Worm (Caenorhabditis elegans): ENCODE results near the gene F07C3.3.

Gene F07C3.3

ce11 chrV:9222819-9223218 lies 9.4 kb downstream of the F07C3.3 start:
- no peak for TF ChIP-seq sem-2 (GFP tag; optimal IDR thresholded peaks at IDR 0.05)
- no peak for TF ChIP-seq zip-8 (tag; optimal IDR thresholded peaks at IDR 0.05)
- TF ChIP-seq lsy-2 (tag; optimal IDR thresholded peaks at IDR 0.05), result no peak
- no peak for TF ChIP-seq mab-5 (tag; optimal IDR thresholded peaks at IDR 0.05)
- TF ChIP-seq M03D4.4 (tag; optimal IDR thresholded peaks at IDR 0.05), result no peak
- no peak for TF ChIP-seq tbx-8 (GFP tag; optimal IDR thresholded peaks at IDR 0.05)
- TF ChIP-seq unc-62 (GFP tag; optimal IDR thresholded peaks at IDR 0.05), result no peak
- TF ChIP-seq ham-2 (GFP tag; optimal IDR thresholded peaks at IDR 0.05), result no peak
- no peak for TF ChIP-seq elt-1 (tag; optimal IDR thresholded peaks at IDR 0.05; ENCODE audit: borderline replicate concordance, insufficient read depth)

- peak; percentile 44 for TF ChIP-seq zip-8 (tag; optimal IDR thresholded peaks at IDR 0.05)
- no peak for TF ChIP-seq blmp-1 (tag; optimal IDR thresholded peaks at IDR 0.05)
Observed at ce11 chrV:9221566-9221965, 10.6 kb downstream of the F07C3.3 start, which contains the start of gene grd-6. TSS of gene grd-6 (plus strand) at chrV:9221866.

- TF ChIP-seq sptf-1 (tag; optimal IDR thresholded peaks at IDR 0.05) (no peak), nhr-12 (tag; optimal IDR thresholded peaks at IDR 0.05) (no peak), ces-1 (GFP tag; optimal IDR thresholded peaks at IDR 0.05) (peak; percentile 80), lsy-2 (tag; optimal IDR thresholded peaks at IDR 0.05) (peak; percentile 30), nhr-237 (tag; optimal IDR thresholded peaks at IDR 0.05) (peak; percentile 28), mep-1 (tag; optimal IDR thresholded peaks at IDR 0.05) (peak; percentile 66), cnd-1 (tag; optimal IDR thresholded peaks at IDR 0.05) (no peak), pha-4 (tag; optimal IDR thresholded peaks at IDR 0.05) (peak; percentile 20)
Observed at ce11 chrV:9220444-9220843, 11.8 kb downstream of the F07C3.3 start.

- TF ChIP-seq hlh-1 (tag; optimal IDR thresholded peaks at IDR 0.05), result no peak
- TF ChIP-seq bed-3 (GFP tag; optimal IDR thresholded peaks at IDR 0.05), result no peak
- no peak for TF ChIP-seq nhr-237 (tag; optimal IDR thresholded peaks at IDR 0.05)
- TF ChIP-seq nhr-2 (tag; optimal IDR thresholded peaks at IDR 0.05), result no peak
- no peak for TF ChIP-seq mep-1 (tag; optimal IDR thresholded peaks at IDR 0.05)
- TF ChIP-seq ceh-43 (GFP tag; optimal IDR thresholded peaks at IDR 0.05), result no peak
- TF ChIP-seq M03D4.4 (tag; optimal IDR thresholded peaks at IDR 0.05), result no peak
- TF ChIP-seq nhr-12 (tag; optimal IDR thresholded peaks at IDR 0.05), result no peak
- no peak for TF ChIP-seq snpc-4 (tag; optimal IDR thresholded peaks at IDR 0.05)
- TF ChIP-seq ceh-83 (GFP tag; optimal IDR thresholded peaks at IDR 0.05), result no peak
- TF ChIP-seq nhr-28 (tag; optimal IDR thresholded peaks at IDR 0.05), result no peak
- no peak for TF ChIP-seq drap-1 (GFP tag; optimal IDR thresholded peaks at IDR 0.05)
- no peak for TF ChIP-seq sem-2 (GFP tag; optimal IDR thresholded peaks at IDR 0.05)
- TF ChIP-seq zip-8 (tag; optimal IDR thresholded peaks at IDR 0.05), result no peak
- TF ChIP-seq ceh-39 (tag; optimal IDR thresholded peaks at IDR 0.05), result no peak
- no peak for TF ChIP-seq ham-2 (GFP tag; optimal IDR thresholded peaks at IDR 0.05)
- no peak for TF ChIP-seq pha-4 (tag; optimal IDR thresholded peaks at IDR 0.05)
- TF ChIP-seq ztf-11 (tag; optimal IDR thresholded peaks at IDR 0.05), result no peak
- no peak for TF ChIP-seq lin-13 (tag; optimal IDR thresholded peaks at IDR 0.05)
Observed at ce11 chrV:9219390-9219733, 12.8 kb downstream of the F07C3.3 start.

ce11 chrV:9218655-9219389 lies 13.4 kb downstream of the F07C3.3 start:
- TF ChIP-seq lin-13 (tag; optimal IDR thresholded peaks at IDR 0.05) (no peak), unc-39 (tag; optimal IDR thresholded peaks at IDR 0.05) (no peak), unc-120 (tag; optimal IDR thresholded peaks at IDR 0.05; ENCODE audit: poor library complexity, severe bottlenecking) (no peak), flh-1 (GFP tag; optimal IDR thresholded peaks at IDR 0.05) (no peak), ceh-39 (tag; optimal IDR thresholded peaks at IDR 0.05) (no peak), blmp-1 (tag; optimal IDR thresholded peaks at IDR 0.05) (no peak), lsy-2 (tag; optimal IDR thresholded peaks at IDR 0.05) (no peak), bed-3 (GFP tag; optimal IDR thresholded peaks at IDR 0.05) (no peak), snpc-4 (tag; optimal IDR thresholded peaks at IDR 0.05) (no peak), sem-2 (GFP tag; optimal IDR thresholded peaks at IDR 0.05) (no peak), M03D4.4 (tag; optimal IDR thresholded peaks at IDR 0.05) (no peak), nhr-28 (tag; optimal IDR thresholded peaks at IDR 0.05) (no peak), mls-2 (tag; optimal IDR thresholded peaks at IDR 0.05) (peak; percentile 37), pha-4 (tag; optimal IDR thresholded peaks at IDR 0.05) (no peak), mep-1 (tag; optimal IDR thresholded peaks at IDR 0.05) (peak; percentile 22), ztf-11 (tag; optimal IDR thresholded peaks at IDR 0.05) (no peak), ham-2 (GFP tag; optimal IDR thresholded peaks at IDR 0.05) (no peak), elt-3 (tag; optimal IDR thresholded peaks at IDR 0.05) (no peak), ceh-43 (GFP tag; optimal IDR thresholded peaks at IDR 0.05) (no peak), ceh-83 (GFP tag; optimal IDR thresholded peaks at IDR 0.05) (no peak), unc-62 (GFP tag; optimal IDR thresholded peaks at IDR 0.05) (peak; percentile 91), nhr-76 (tag; optimal IDR thresholded peaks at IDR 0.05) (no peak), ces-1 (GFP tag; optimal IDR thresholded peaks at IDR 0.05) (peak; percentile 20)
